Worm (Caenorhabditis elegans): Measurements from ENCODE around the gene sre-45.

- TF ChIP-seq ama-1 (optimal IDR thresholded peaks at IDR 0.05) (no peak), nhr-6 (tag; optimal IDR thresholded peaks at IDR 0.05) (no peak), aly-2 (tag; optimal IDR thresholded peaks at IDR 0.05) (no peak), lin-39 (tag; optimal IDR thresholded peaks at IDR 0.05) (no peak)
Observed at ce11 chrII:13503653-13504052, 14.0 kb upstream of the sre-45 start, which contains the start of gene F54F11.1.

Measured in whole organism, L2 larva.